Worm (Caenorhabditis elegans) whole organism, late embryonic: ENCODE results near the gene srh-142.

Experiments
- F13H6.1 ChIP-seq: sonication (generic microtip); optimal IDR thresholded peaks from 2 replicates; lab custom pipeline; 2016; ENCODE audit warnings: missing genetic modification characterization, missing compliant biosample characterization
- T23F11.4 ChIP-seq: fragments of 200-800 bp; sonication (Bioruptor generic); optimal IDR thresholded peaks from 2 replicates; lab custom pipeline; 2018; ENCODE audit warnings: mild to moderate bottlenecking, missing genetic modification characterization, missing compliant biosample characterization
- ceh-31 ChIP-seq: sonication (generic microtip); optimal IDR thresholded peaks from 2 replicates; lab custom pipeline; 2016; ENCODE audit warnings: missing genetic modification characterization, missing compliant biosample characterization
- dve-1 ChIP-seq: sonication (generic microtip); optimal IDR thresholded peaks from 2 replicates; lab custom pipeline; 2017; ENCODE audit warnings: antibody characterized with exemption, mild to moderate bottlenecking, missing genetic modification characterization, missing compliant biosample characterization
- elt-2 ChIP-seq: sonication (generic microtip); optimal IDR thresholded peaks from 2 replicates; lab custom pipeline; 2016; ENCODE audit warnings: missing genetic modification reagents, missing genetic modification characterization, missing compliant biosample characterization
- hlh-6 ChIP-seq: sonication (generic microtip); optimal IDR thresholded peaks from 2 replicates; lab custom pipeline; 2016; ENCODE audit warnings: missing genotype, missing genetic modification characterization, missing compliant biosample characterization
- sox-2 ChIP-seq: fragments of 200-800 bp; sonication (Bioruptor generic); IDR thresholded peaks from 2 replicates; pipeline ENCODE4 v1.3.6; 2022; ENCODE audit warnings: missing genetic modification reagents, missing genetic modification characterization, missing compliant biosample characterization
- unc-86 ChIP-seq: sonication (generic microtip); optimal IDR thresholded peaks from 2 replicates; lab custom pipeline; 2016; ENCODE audit warnings: missing genetic modification characterization, missing compliant biosample characterization

DNA sequence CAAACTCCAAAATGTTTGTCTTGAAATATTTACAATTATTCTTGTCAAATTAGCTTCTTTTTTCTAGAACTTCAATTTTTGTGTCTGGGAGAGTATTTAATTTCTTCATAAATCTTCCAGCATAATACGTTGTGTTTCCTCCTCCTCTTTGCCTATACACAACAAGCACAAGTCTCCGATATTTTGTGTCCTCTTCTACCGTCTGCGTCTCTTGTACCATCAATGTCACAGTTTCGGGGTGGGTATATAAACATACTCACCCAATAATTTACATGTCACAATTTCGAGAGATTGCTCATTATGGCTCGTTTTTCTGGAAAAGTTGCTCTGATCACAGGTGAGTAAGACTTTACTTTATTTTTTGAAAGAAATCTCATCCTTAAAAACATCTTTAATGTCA is 23.2 kb downstream of the srh-142 start, which contains the start of gene F26D2.15:
- TF ChIP-seq dve-1 (tag; lab: Kevin White, UChicago) (no peak), sox-2 (GFP tag; lab: Robert Waterston, UW) (no peak), hlh-6 (no peak), F13H6.1 (tag; lab: Kevin White, UChicago) (no peak), ceh-31 (tag; lab: Kevin White, UChicago) (no peak), unc-86 (tag; lab: Kevin White, UChicago) (no peak), elt-2 (tag; lab: Kevin White, UChicago) (no peak), T23F11.4 (GFP tag; lab: Kevin White, UChicago) (no peak)
